Worm (Caenorhabditis elegans): ENCODE measurements around the gene fbxb-117.

DNA sequence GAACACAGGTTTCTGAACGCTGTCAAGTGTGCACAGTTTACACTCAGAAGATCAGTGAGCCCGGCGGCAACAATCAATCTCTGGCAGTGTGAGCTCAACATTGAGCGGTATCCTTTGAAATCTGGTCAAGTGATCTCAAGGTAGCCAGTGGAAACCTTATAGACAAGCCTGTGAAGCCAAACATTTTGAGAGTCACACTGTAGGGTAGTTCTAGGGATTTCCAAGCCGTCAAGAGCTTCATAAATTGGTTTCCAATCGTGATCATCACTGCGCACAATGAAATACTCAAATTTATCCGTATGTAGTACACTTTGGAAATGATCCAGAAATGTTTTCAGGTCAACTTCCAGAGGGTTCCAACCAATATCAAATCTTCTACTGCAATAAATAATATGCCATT is 24.5 kb downstream of the fbxb-117 start, which contains the start of gene F55C9.15:
- TF ChIP-seq snpc-4 (tag; optimal IDR thresholded peaks at IDR 0.05) (no peak), lsy-2 (tag; optimal IDR thresholded peaks at IDR 0.05) (no peak), lin-13 (GFP tag; optimal IDR thresholded peaks at IDR 0.05) (no peak), nhr-237 (tag; optimal IDR thresholded peaks at IDR 0.05) (no peak), nhr-6 (tag; optimal IDR thresholded peaks at IDR 0.05) (no peak)

Data from whole organism, L2 larva.